Fruit fly (Drosophila melanogaster) whole organism, prepupa: Measurements from ENCODE around the gene tral.

ENCODE experiments used
- Blimp-1 ChIP-seq: fragments of 200-800 bp; sonication (Bioruptor generic); optimal IDR thresholded peaks from 3 replicates; lab custom pipeline; 2017; ENCODE audit warnings: missing biosample characterization, missing genetic modification characterization, mild to moderate bottlenecking, moderate library complexity, missing genetic modification reagents
- CG10631 ChIP-seq: fragments of 200-800 bp; sonication (Bioruptor generic); optimal IDR thresholded peaks from 2 replicates; lab custom pipeline; 2016; ENCODE audit warnings: missing biosample characterization, missing genetic modification characterization
- CG10669 ChIP-seq: fragments of 200-800 bp; sonication (Bioruptor generic); optimal IDR thresholded peaks from 3 replicates; lab custom pipeline; 2018; ENCODE audit warnings: missing biosample characterization, mild to moderate bottlenecking, missing genetic modification characterization, moderate library complexity
- CG11294 ChIP-seq: fragments of 200-800 bp; sonication (Bioruptor generic); IDR thresholded peaks from 2 replicates; pipeline ENCODE4 v1.3.6; 2022; ENCODE audit warnings: missing biosample characterization, missing genetic modification characterization
- CG11762 ChIP-seq: fragments of 200-800 bp; sonication (Bioruptor generic); optimal IDR thresholded peaks from 3 replicates; lab custom pipeline; 2016; ENCODE audit warnings: missing biosample characterization, missing genetic modification characterization; ENCODE audit not compliant: insufficient read depth
- CG11902 ChIP-seq: fragments of 200-800 bp; sonication (Bioruptor generic); optimal IDR thresholded peaks from 3 replicates; lab custom pipeline; 2016; ENCODE audit warnings: missing biosample characterization, missing genetic modification characterization
- CG1621 ChIP-seq: fragments of 200-800 bp; sonication (Bioruptor generic); optimal IDR thresholded peaks from 3 replicates; lab custom pipeline; 2018; ENCODE audit warnings: missing biosample characterization, mild to moderate bottlenecking, missing genetic modification characterization
- CG3032 ChIP-seq: fragments of 200-800 bp; optimal IDR thresholded peaks from 2 replicates; lab custom pipeline; 2019; ENCODE audit warnings: missing biosample characterization, mild to moderate bottlenecking, missing genetic modification characterization, moderate library complexity
- CG31627 ChIP-seq: fragments of 200-800 bp; sonication (Bioruptor generic); optimal IDR thresholded peaks from 3 replicates; lab custom pipeline; 2016; ENCODE audit warnings: missing biosample characterization, missing genetic modification characterization
- CG32006 ChIP-seq: fragments of 200-800 bp; sonication (Bioruptor generic); optimal IDR thresholded peaks from 3 replicates; lab custom pipeline; 2017; ENCODE audit warnings: missing biosample characterization, mild to moderate bottlenecking, missing genetic modification characterization
- CG4318 ChIP-seq: fragments of 200-800 bp; sonication (Bioruptor generic); optimal IDR thresholded peaks from 3 replicates; lab custom pipeline; 2017; ENCODE audit warnings: missing biosample characterization, mild to moderate bottlenecking, missing genetic modification characterization
- CG6163 ChIP-seq: fragments of 200-800 bp; sonication (Bioruptor generic); IDR thresholded peaks from 3 replicates; pipeline ENCODE4 v1.3.6; 2022; ENCODE audit warnings: missing biosample characterization, missing genetic modification characterization
- CG6276 ChIP-seq: fragments of 200-800 bp; sonication (Bioruptor generic); optimal IDR thresholded peaks from 2 replicates; lab custom pipeline; 2017; ENCODE audit warnings: missing biosample characterization, mild to moderate bottlenecking, missing genetic modification characterization
- CG6792 ChIP-seq: fragments of 200-800 bp; sonication (Bioruptor generic); optimal IDR thresholded peaks from 3 replicates; lab custom pipeline; 2016; ENCODE audit warnings: missing biosample characterization, missing genetic modification characterization
- CG6808 ChIP-seq: fragments of 200-800 bp; sonication (Bioruptor generic); optimal IDR thresholded peaks from 3 replicates; lab custom pipeline; 2017; ENCODE audit warnings: missing biosample characterization, missing genetic modification characterization, mild to moderate bottlenecking, moderate library complexity, missing genetic modification reagents
- CG6854 ChIP-seq: fragments of 200-800 bp; sonication (Bioruptor generic); optimal IDR thresholded peaks from 2 replicates; lab custom pipeline; 2017; ENCODE audit warnings: missing biosample characterization, mild to moderate bottlenecking, missing genetic modification characterization
- CG7368 ChIP-seq: fragments of 200-800 bp; sonication (Bioruptor generic); optimal IDR thresholded peaks from 3 replicates; lab custom pipeline; 2016; ENCODE audit warnings: missing biosample characterization, missing genetic modification characterization
- CG8119 ChIP-seq: fragments of 200-800 bp; sonication (Bioruptor generic); IDR thresholded peaks from 3 replicates; pipeline ENCODE4 v1.3.6; 2022; ENCODE audit warnings: missing biosample characterization, missing genetic modification characterization
- CG8319 ChIP-seq: fragments of 200-800 bp; sonication (Bioruptor generic); optimal IDR thresholded peaks from 3 replicates; lab custom pipeline; 2016; ENCODE audit warnings: missing biosample characterization, missing genetic modification characterization
- CG8632 ChIP-seq: fragments of 200-800 bp; sonication (Bioruptor generic); optimal IDR thresholded peaks from 3 replicates; lab custom pipeline; 2016; ENCODE audit warnings: missing biosample characterization, missing genetic modification characterization
- CG9139 ChIP-seq: fragments of 200-800 bp; sonication (Bioruptor generic); optimal IDR thresholded peaks from 3 replicates; lab custom pipeline; 2017; ENCODE audit warnings: missing biosample characterization, mild to moderate bottlenecking, missing genetic modification characterization
- Eip75B ChIP-seq: fragments of 200-800 bp; sonication (Bioruptor generic); optimal IDR thresholded peaks from 3 replicates; lab custom pipeline; 2016; ENCODE audit warnings: missing biosample characterization, missing genetic modification characterization
- Eip93F ChIP-seq: fragments of 200-800 bp; sonication (Bioruptor generic); optimal IDR thresholded peaks from 2 replicates; lab custom pipeline; 2016; ENCODE audit warnings: missing biosample characterization, mild to moderate bottlenecking, missing genetic modification characterization
- Ets21C ChIP-seq: fragments of 200-800 bp; sonication (Bioruptor generic); optimal IDR thresholded peaks from 3 replicates; lab custom pipeline; 2016; ENCODE audit warnings: missing biosample characterization, missing genetic modification characterization
- Ets96B ChIP-seq: fragments of 200-800 bp; optimal IDR thresholded peaks from 2 replicates; lab custom pipeline; 2019; ENCODE audit warnings: missing biosample characterization, mild to moderate bottlenecking, missing genetic modification characterization, moderate library complexity
- Gug ChIP-seq: fragments of 200-800 bp; sonication (Bioruptor generic); IDR thresholded peaks from 2 replicates; pipeline ENCODE4 v1.3.6; 2022; ENCODE audit warnings: missing biosample characterization, missing genetic modification characterization
- Hr38 ChIP-seq: sonication (Bioruptor generic); optimal IDR thresholded peaks from 2 replicates; lab custom pipeline; 2016; ENCODE audit warnings: missing biosample characterization, missing genetic modification characterization
- Hr39 ChIP-seq: fragments of 200-800 bp; sonication (Bioruptor generic); optimal IDR thresholded peaks from 2 replicates; lab custom pipeline; 2016; ENCODE audit warnings: missing biosample characterization, missing genetic modification characterization
- Hr4 ChIP-seq: fragments of 200-800 bp; sonication (Bioruptor generic); optimal IDR thresholded peaks from 3 replicates; lab custom pipeline; 2016; ENCODE audit warnings: missing biosample characterization, missing genetic modification characterization
- Met ChIP-seq: fragments of 200-800 bp; sonication (Bioruptor generic); optimal IDR thresholded peaks from 3 replicates; lab custom pipeline; 2016; ENCODE audit warnings: missing biosample characterization, missing genetic modification characterization
- OdsH ChIP-seq: fragments of 200-800 bp; sonication (Bioruptor generic); optimal IDR thresholded peaks from 3 replicates; lab custom pipeline; 2016; ENCODE audit warnings: missing biosample characterization, missing genetic modification characterization
- Smox ChIP-seq: fragments of 200-800 bp; sonication (Bioruptor generic); optimal IDR thresholded peaks from 3 replicates; lab custom pipeline; 2016; ENCODE audit warnings: missing biosample characterization, missing genetic modification characterization
- Sox102F ChIP-seq: fragments of 200-800 bp; sonication (Bioruptor generic); optimal IDR thresholded peaks from 2 replicates; lab custom pipeline; 2016; ENCODE audit warnings: missing biosample characterization, mild to moderate bottlenecking, missing genetic modification characterization
- achi ChIP-seq: fragments of 200-800 bp; sonication (Bioruptor generic); optimal IDR thresholded peaks from 3 replicates; lab custom pipeline; 2016; ENCODE audit warnings: missing biosample characterization, missing genetic modification characterization
- acj6 ChIP-seq: fragments of 200-800 bp; sonication (Bioruptor generic); optimal IDR thresholded peaks from 3 replicates; lab custom pipeline; 2016; ENCODE audit warnings: missing biosample characterization, missing genetic modification characterization
- cyc ChIP-seq: fragments of 200-800 bp; sonication (Bioruptor generic); optimal IDR thresholded peaks from 3 replicates; lab custom pipeline; 2016; ENCODE audit warnings: missing biosample characterization, missing genetic modification characterization
- dac ChIP-seq: fragments of 200-800 bp; sonication (Bioruptor generic); optimal IDR thresholded peaks from 2 replicates; lab custom pipeline; 2017; ENCODE audit warnings: missing biosample characterization, mild to moderate bottlenecking, missing genetic modification characterization
- dsx ChIP-seq: fragments of 200-800 bp; optimal IDR thresholded peaks from 3 replicates; lab custom pipeline; 2019; ENCODE audit warnings: missing biosample characterization, mild to moderate bottlenecking, missing genetic modification characterization, moderate library complexity; ENCODE audit not compliant: poor library complexity, severe bottlenecking
- eg ChIP-seq: fragments of 200-800 bp; sonication (Bioruptor generic); IDR thresholded peaks from 3 replicates; pipeline ENCODE4 v1.3.6; 2022; ENCODE audit warnings: missing biosample characterization, missing genetic modification characterization
- esn ChIP-seq: fragments of 200-800 bp; sonication (Bioruptor generic); optimal IDR thresholded peaks from 2 replicates; lab custom pipeline; 2016; ENCODE audit warnings: missing biosample characterization, mild to moderate bottlenecking, missing genetic modification characterization, moderate library complexity
- fd59A ChIP-seq: fragments of 200-800 bp; sonication (Bioruptor generic); optimal IDR thresholded peaks from 2 replicates; lab custom pipeline; 2017; ENCODE audit warnings: missing biosample characterization, mild to moderate bottlenecking, missing genetic modification characterization, missing genetic modification reagents
- fd85E ChIP-seq: fragments of 200-800 bp; sonication (Bioruptor generic); optimal IDR thresholded peaks from 3 replicates; lab custom pipeline; 2016; ENCODE audit warnings: missing biosample characterization, missing genetic modification characterization
- fkh ChIP-seq: fragments of 200-800 bp; sonication (Bioruptor generic); optimal IDR thresholded peaks from 3 replicates; lab custom pipeline; 2017; ENCODE audit warnings: missing biosample characterization, mild to moderate bottlenecking, missing genetic modification characterization, moderate library complexity
- lz ChIP-seq: fragments of 200-800 bp; sonication (Bioruptor generic); optimal IDR thresholded peaks from 3 replicates; lab custom pipeline; 2016; ENCODE audit warnings: missing biosample characterization, missing genetic modification characterization
- pdm3 ChIP-seq: fragments of 200-800 bp; sonication (Bioruptor generic); optimal IDR thresholded peaks from 3 replicates; lab custom pipeline; 2016; ENCODE audit warnings: missing biosample characterization, missing genetic modification characterization
- ss ChIP-seq, 2 experiments: fragments of 200-800 bp; sonication (Bioruptor generic); optimal IDR thresholded peaks; 2 replicates in 1 of 2; 3 replicates in 1 of 2; lab custom pipeline; 2017 to 2018; ENCODE audit warnings: mild to moderate bottlenecking in 2 of 2, missing biosample characterization in 2 of 2, missing genetic modification characterization in 2 of 2, moderate library complexity in 1 of 2
- svp ChIP-seq: fragments of 200-800 bp; sonication (Bioruptor generic); peaks from one replicate; lab custom pipeline; 2016; ENCODE audit warnings: missing biosample characterization, missing genetic modification characterization
- topi ChIP-seq: fragments of 200-800 bp; sonication (Bioruptor generic); optimal IDR thresholded peaks from 3 replicates; lab custom pipeline; 2016; ENCODE audit warnings: missing biosample characterization, missing genetic modification characterization

tral gene

DNA sequence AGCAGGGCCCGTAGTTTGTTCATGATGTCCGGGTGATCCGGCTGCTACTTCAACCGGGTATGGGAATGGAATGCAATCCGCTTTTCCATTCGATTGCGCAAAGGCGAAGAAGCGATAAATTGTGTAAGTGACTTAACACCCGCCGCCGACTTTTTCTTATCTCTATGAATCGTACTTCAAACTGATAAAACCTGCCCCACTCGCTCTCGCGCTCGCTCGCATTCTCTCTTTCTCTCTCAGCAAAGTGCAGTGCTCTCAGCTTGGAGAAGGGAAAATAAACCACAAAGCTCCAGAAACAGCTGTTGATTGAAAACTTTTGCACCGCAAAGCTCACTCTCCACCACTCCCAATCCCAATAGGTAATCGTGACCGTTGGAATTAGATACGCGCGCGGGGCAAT, 24.9 kb upstream of the tral start (continued):
- TF ChIP-seq CG8319 (GFP tag; lab: Kevin White, UChicago) (no peak), fd85E (GFP tag; lab: Kevin White, UChicago) (peak; percentile 42), CG6854 (GFP tag; lab: Kevin White, UChicago) (peak; percentile 42), CG8119 (GFP tag; lab: Robert Waterston, UW) (peak; percentile 57; the same call in 2 of the 3 replicates)
- TF ChIP-seq, all 60 proteins: peak for 13

DNA sequence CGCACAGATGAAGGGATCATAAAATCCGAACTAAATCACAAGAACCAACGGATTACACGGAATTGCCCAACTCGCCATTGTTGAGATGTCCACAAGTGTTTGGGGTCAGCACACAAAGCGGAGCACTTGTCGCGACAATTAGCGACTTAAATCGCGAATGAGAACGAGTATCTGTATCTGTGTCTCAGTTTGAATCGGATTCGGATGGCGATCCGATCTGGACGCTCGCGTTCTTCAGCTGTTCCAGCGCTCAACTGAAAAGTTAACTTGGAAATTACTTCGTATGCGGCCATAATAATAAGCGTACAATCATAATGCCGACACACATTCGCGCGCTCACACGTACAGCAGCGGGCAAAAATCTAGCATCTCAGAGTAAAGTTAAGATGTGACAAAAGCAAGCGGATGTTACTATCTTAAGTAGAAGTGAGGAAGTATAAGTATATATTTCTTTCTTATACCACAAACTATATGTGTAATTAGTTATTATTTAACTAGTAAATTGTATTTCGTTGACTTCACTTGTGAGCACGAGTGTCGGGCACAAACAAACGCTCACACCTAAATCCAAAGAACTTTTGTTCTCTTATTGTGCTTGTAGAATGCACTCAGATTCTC, 24.3 kb upstream of the tral start, which contains the start of gene CG10660:
TSS of gene CG10660 (minus strand) at position 259 of the 618 bp plus-strand sequence.
- TF ChIP-seq fd59A (GFP tag; lab: Kevin White, UChicago) (peak; percentile 80), CG4318 (GFP tag; lab: Kevin White, UChicago) (peak; percentile 84), Blimp-1 (GFP tag; lab: Kevin White, UChicago) (peak; percentile 65), CG6792 (GFP tag; lab: Kevin White, UChicago) (peak; percentile 93), Met (peak; percentile 93), pdm3 (GFP tag; lab: Kevin White, UChicago) (peak; percentile 94), CG6276 (GFP tag; lab: Kevin White, UChicago) (peak; percentile 94), acj6 (GFP tag; lab: Kevin White, UChicago) (peak; percentile 93), svp (GFP tag; lab: Kevin White, UChicago) (peak; percentile 95), Ets21C (GFP tag; lab: Kevin White, UChicago) (peak; percentile 77), CG11902 (GFP tag; lab: Kevin White, UChicago) (peak; percentile 80), ss (GFP tag; optimal IDR thresholded peaks at IDR 0.05; lab: Kevin White, UChicago) (peak; percentile 67 to 78), CG11294 (peak; percentile 90), CG6163 (GFP tag; lab: Robert Waterston, UW) (peak; percentile 97), CG31627 (GFP tag; lab: Kevin White, UChicago) (peak; percentile 88), CG10631 (GFP tag; lab: Kevin White, UChicago) (peak; percentile 91), Hr39 (GFP tag; lab: Kevin White, UChicago) (peak; percentile 85), topi (GFP tag; lab: Kevin White, UChicago) (peak; percentile 91), dsx (GFP tag; lab: Kevin White, UChicago) (peak; percentile 78), CG3032 (tag; lab: Kevin White, UChicago) (peak; percentile 72), Eip75B (GFP tag; lab: Kevin White, UChicago) (peak; percentile 92), Eip93F (GFP tag; lab: Kevin White, UChicago) (peak; percentile 66), eg (peak; percentile 98), esn (GFP tag; lab: Kevin White, UChicago) (peak; percentile 95), OdsH (GFP tag; lab: Kevin White, UChicago) (peak; percentile 95), Gug (GFP tag; lab: Robert Waterston, UW) (peak; percentile 93), CG1621 (tag; lab: Kevin White, UChicago) (peak; percentile 88), fkh (GFP tag; lab: Kevin White, UChicago) (peak; percentile 61), CG6854 (GFP tag; lab: Kevin White, UChicago) (peak; percentile 77), cyc (peak; percentile 88), dac (GFP tag; lab: Kevin White, UChicago) (peak; percentile 78), Ets96B (peak; percentile 92), CG10669 (GFP tag; lab: Kevin White, UChicago) (peak; percentile 86), CG9139 (GFP tag; lab: Kevin White, UChicago) (peak; percentile 64), Sox102F (GFP tag; lab: Kevin White, UChicago) (peak; percentile 91), Hr38 (GFP tag; lab: Kevin White, UChicago) (no peak), fd85E (GFP tag; lab: Kevin White, UChicago) (peak; percentile 66), CG7368 (GFP tag; lab: Kevin White, UChicago) (peak; percentile 82), CG11762 (peak; percentile 87), CG6808 (GFP tag; lab: Kevin White, UChicago) (peak; percentile 75), Smox (GFP tag; lab: Kevin White, UChicago) (peak; percentile 90), Hr4 (GFP tag; lab: Kevin White, UChicago) (peak; percentile 94), CG8632 (GFP tag; lab: Kevin White, UChicago) (peak; percentile 90), achi (GFP tag; lab: Kevin White, UChicago) (peak; percentile 93), lz (GFP tag; lab: Kevin White, UChicago) (peak; percentile 92), CG32006 (GFP tag; lab: Kevin White, UChicago) (peak; percentile 95), CG8119 (GFP tag; lab: Robert Waterston, UW) (peak; percentile 96)
